Fruit fly (Drosophila melanogaster) whole organism, prepupa: Measurements from ENCODE around the gene CG6013.

Source experiments
- Blimp-1 ChIP-seq: fragments of 200-800 bp; sonication (Bioruptor generic); optimal IDR thresholded peaks from 3 replicates; lab custom pipeline; 2017; ENCODE audit warnings: missing biosample characterization, missing genetic modification characterization, mild to moderate bottlenecking, moderate library complexity, missing genetic modification reagents
- CG11294 ChIP-seq: fragments of 200-800 bp; sonication (Bioruptor generic); IDR thresholded peaks from 2 replicates; pipeline ENCODE4 v1.3.6; 2022; ENCODE audit warnings: missing biosample characterization, missing genetic modification characterization
- CG11762 ChIP-seq: fragments of 200-800 bp; sonication (Bioruptor generic); optimal IDR thresholded peaks from 3 replicates; lab custom pipeline; 2016; ENCODE audit warnings: missing biosample characterization, missing genetic modification characterization; ENCODE audit not compliant: insufficient read depth
- CG15336 ChIP-seq: fragments of 200-800 bp; sonication (Bioruptor generic); IDR thresholded peaks from 2 replicates; pipeline ENCODE4 v1.3.6; 2022; ENCODE audit warnings: missing biosample characterization, missing genetic modification characterization
- CG1621 ChIP-seq: fragments of 200-800 bp; sonication (Bioruptor generic); optimal IDR thresholded peaks from 3 replicates; lab custom pipeline; 2018; ENCODE audit warnings: missing biosample characterization, mild to moderate bottlenecking, missing genetic modification characterization
- CG16779 ChIP-seq: fragments of 200-800 bp; sonication (Bioruptor generic); optimal IDR thresholded peaks from 3 replicates; lab custom pipeline; 2017; ENCODE audit warnings: missing biosample characterization, mild to moderate bottlenecking, missing genetic modification characterization
- CG3032 ChIP-seq: fragments of 200-800 bp; optimal IDR thresholded peaks from 2 replicates; lab custom pipeline; 2019; ENCODE audit warnings: missing biosample characterization, mild to moderate bottlenecking, missing genetic modification characterization, moderate library complexity
- CG32006 ChIP-seq: fragments of 200-800 bp; sonication (Bioruptor generic); optimal IDR thresholded peaks from 3 replicates; lab custom pipeline; 2017; ENCODE audit warnings: missing biosample characterization, mild to moderate bottlenecking, missing genetic modification characterization
- CG4318 ChIP-seq: fragments of 200-800 bp; sonication (Bioruptor generic); optimal IDR thresholded peaks from 3 replicates; lab custom pipeline; 2017; ENCODE audit warnings: missing biosample characterization, mild to moderate bottlenecking, missing genetic modification characterization
- CG6163 ChIP-seq: fragments of 200-800 bp; sonication (Bioruptor generic); IDR thresholded peaks from 3 replicates; pipeline ENCODE4 v1.3.6; 2022; ENCODE audit warnings: missing biosample characterization, missing genetic modification characterization
- CG6276 ChIP-seq: fragments of 200-800 bp; sonication (Bioruptor generic); optimal IDR thresholded peaks from 2 replicates; lab custom pipeline; 2017; ENCODE audit warnings: missing biosample characterization, mild to moderate bottlenecking, missing genetic modification characterization
- CG6792 ChIP-seq: fragments of 200-800 bp; sonication (Bioruptor generic); optimal IDR thresholded peaks from 3 replicates; lab custom pipeline; 2016; ENCODE audit warnings: missing biosample characterization, missing genetic modification characterization
- CG6854 ChIP-seq: fragments of 200-800 bp; sonication (Bioruptor generic); optimal IDR thresholded peaks from 2 replicates; lab custom pipeline; 2017; ENCODE audit warnings: missing biosample characterization, mild to moderate bottlenecking, missing genetic modification characterization
- CG8119 ChIP-seq: fragments of 200-800 bp; sonication (Bioruptor generic); IDR thresholded peaks from 3 replicates; pipeline ENCODE4 v1.3.6; 2022; ENCODE audit warnings: missing biosample characterization, missing genetic modification characterization
- CG8319 ChIP-seq: fragments of 200-800 bp; sonication (Bioruptor generic); optimal IDR thresholded peaks from 3 replicates; lab custom pipeline; 2016; ENCODE audit warnings: missing biosample characterization, missing genetic modification characterization
- CG8632 ChIP-seq: fragments of 200-800 bp; sonication (Bioruptor generic); optimal IDR thresholded peaks from 3 replicates; lab custom pipeline; 2016; ENCODE audit warnings: missing biosample characterization, missing genetic modification characterization
- CG9139 ChIP-seq: fragments of 200-800 bp; sonication (Bioruptor generic); optimal IDR thresholded peaks from 3 replicates; lab custom pipeline; 2017; ENCODE audit warnings: missing biosample characterization, mild to moderate bottlenecking, missing genetic modification characterization
- Eip75B ChIP-seq: fragments of 200-800 bp; sonication (Bioruptor generic); optimal IDR thresholded peaks from 3 replicates; lab custom pipeline; 2016; ENCODE audit warnings: missing biosample characterization, missing genetic modification characterization
- Eip78C ChIP-seq: fragments of 200-800 bp; sonication (Bioruptor generic); peaks from one replicate; lab custom pipeline; 2016; ENCODE audit warnings: missing biosample characterization, missing genetic modification characterization
- Eip93F ChIP-seq: fragments of 200-800 bp; sonication (Bioruptor generic); optimal IDR thresholded peaks from 2 replicates; lab custom pipeline; 2016; ENCODE audit warnings: missing biosample characterization, mild to moderate bottlenecking, missing genetic modification characterization
- Gug ChIP-seq: fragments of 200-800 bp; sonication (Bioruptor generic); IDR thresholded peaks from 2 replicates; pipeline ENCODE4 v1.3.6; 2022; ENCODE audit warnings: missing biosample characterization, missing genetic modification characterization
- Hr4 ChIP-seq: fragments of 200-800 bp; sonication (Bioruptor generic); optimal IDR thresholded peaks from 3 replicates; lab custom pipeline; 2016; ENCODE audit warnings: missing biosample characterization, missing genetic modification characterization
- Met ChIP-seq: fragments of 200-800 bp; sonication (Bioruptor generic); optimal IDR thresholded peaks from 3 replicates; lab custom pipeline; 2016; ENCODE audit warnings: missing biosample characterization, missing genetic modification characterization
- OdsH ChIP-seq: fragments of 200-800 bp; sonication (Bioruptor generic); optimal IDR thresholded peaks from 3 replicates; lab custom pipeline; 2016; ENCODE audit warnings: missing biosample characterization, missing genetic modification characterization
- Smox ChIP-seq: fragments of 200-800 bp; sonication (Bioruptor generic); optimal IDR thresholded peaks from 3 replicates; lab custom pipeline; 2016; ENCODE audit warnings: missing biosample characterization, missing genetic modification characterization
- Sox102F ChIP-seq: fragments of 200-800 bp; sonication (Bioruptor generic); optimal IDR thresholded peaks from 2 replicates; lab custom pipeline; 2016; ENCODE audit warnings: missing biosample characterization, mild to moderate bottlenecking, missing genetic modification characterization
- Sox15 ChIP-seq: fragments of 200-800 bp; sonication (Bioruptor generic); optimal IDR thresholded peaks from 3 replicates; lab custom pipeline; 2016; ENCODE audit warnings: missing biosample characterization, missing genetic modification characterization
- achi ChIP-seq: fragments of 200-800 bp; sonication (Bioruptor generic); optimal IDR thresholded peaks from 3 replicates; lab custom pipeline; 2016; ENCODE audit warnings: missing biosample characterization, missing genetic modification characterization
- acj6 ChIP-seq: fragments of 200-800 bp; sonication (Bioruptor generic); optimal IDR thresholded peaks from 3 replicates; lab custom pipeline; 2016; ENCODE audit warnings: missing biosample characterization, missing genetic modification characterization
- cyc ChIP-seq: fragments of 200-800 bp; sonication (Bioruptor generic); optimal IDR thresholded peaks from 3 replicates; lab custom pipeline; 2016; ENCODE audit warnings: missing biosample characterization, missing genetic modification characterization
- eg ChIP-seq: fragments of 200-800 bp; sonication (Bioruptor generic); IDR thresholded peaks from 3 replicates; pipeline ENCODE4 v1.3.6; 2022; ENCODE audit warnings: missing biosample characterization, missing genetic modification characterization
- esn ChIP-seq: fragments of 200-800 bp; sonication (Bioruptor generic); optimal IDR thresholded peaks from 2 replicates; lab custom pipeline; 2016; ENCODE audit warnings: missing biosample characterization, mild to moderate bottlenecking, missing genetic modification characterization, moderate library complexity
- fd85E ChIP-seq: fragments of 200-800 bp; sonication (Bioruptor generic); optimal IDR thresholded peaks from 3 replicates; lab custom pipeline; 2016; ENCODE audit warnings: missing biosample characterization, missing genetic modification characterization
- fkh ChIP-seq: fragments of 200-800 bp; sonication (Bioruptor generic); optimal IDR thresholded peaks from 3 replicates; lab custom pipeline; 2017; ENCODE audit warnings: missing biosample characterization, mild to moderate bottlenecking, missing genetic modification characterization, moderate library complexity
- lz ChIP-seq: fragments of 200-800 bp; sonication (Bioruptor generic); optimal IDR thresholded peaks from 3 replicates; lab custom pipeline; 2016; ENCODE audit warnings: missing biosample characterization, missing genetic modification characterization
- salr ChIP-seq, 2 experiments: fragments of 200-800 bp; sonication (Bioruptor generic); optimal IDR thresholded peaks; 3 replicates each; lab custom pipeline; 2016 to 2018; ENCODE audit warnings: missing biosample characterization in 2 of 2, missing genetic modification characterization in 2 of 2, mild to moderate bottlenecking in 1 of 2
- spab ChIP-seq: fragments of 200-800 bp; sonication (Bioruptor generic); optimal IDR thresholded peaks from 2 replicates; lab custom pipeline; 2017; ENCODE audit warnings: missing biosample characterization, mild to moderate bottlenecking, missing genetic modification characterization, missing genetic modification reagents
- ss ChIP-seq, 2 experiments: fragments of 200-800 bp; sonication (Bioruptor generic); optimal IDR thresholded peaks; 2 replicates in 1 of 2; 3 replicates in 1 of 2; lab custom pipeline; 2017 to 2018; ENCODE audit warnings: mild to moderate bottlenecking in 2 of 2, missing biosample characterization in 2 of 2, missing genetic modification characterization in 2 of 2, moderate library complexity in 1 of 2
- svp ChIP-seq: fragments of 200-800 bp; sonication (Bioruptor generic); peaks from one replicate; lab custom pipeline; 2016; ENCODE audit warnings: missing biosample characterization, missing genetic modification characterization

The CG6013 gene

dm6 chr3R:19028758-19029157 lies 2.5 kb upstream of the CG6013 start, which contains the start of the genes GatA and P5cr (continued):
- TF ChIP-seq CG6276 (GFP tag; lab: Kevin White, UChicago) (no peak), CG6792 (GFP tag; lab: Kevin White, UChicago) (peak; percentile 72), CG4318 (GFP tag; lab: Kevin White, UChicago) (no peak), Sox15 (GFP tag; lab: Kevin White, UChicago) (peak; percentile 62), CG8119 (GFP tag; lab: Robert Waterston, UW) (peak; percentile 65; the same call in 2 of the 3 replicates), CG8319 (GFP tag; lab: Kevin White, UChicago) (no peak), CG11762 (GFP tag; lab: Kevin White, UChicago) (peak; percentile 66), esn (GFP tag; lab: Kevin White, UChicago) (peak; percentile 84), Gug (GFP tag; lab: Robert Waterston, UW) (peak; percentile 72), spab (no peak), cyc (GFP tag; lab: Kevin White, UChicago) (peak; percentile 82)
- TF ChIP-seq, all 60 proteins: peak for 44

dm6 chr3R:19033238-19033637 lies 1.9 kb downstream of the CG6013 start, which contains the start of gene CG6026:
CG6026 (plus strand) TSS chr3R:19033538.
- 0 out of 3 replicates have a peak, but pooled peaks have one; percentile 22 for TF ChIP-seq eg (GFP tag; lab: Robert Waterston, UW)
- TF ChIP-seq Hr4 (GFP tag; lab: Kevin White, UChicago): no peak
- peak; percentile 37 for TF ChIP-seq Eip78C (GFP tag; lab: Kevin White, UChicago)
- TF ChIP-seq achi (GFP tag; lab: Kevin White, UChicago): no peak
- TF ChIP-seq CG6854 (GFP tag; lab: Kevin White, UChicago): peak; percentile 17
- peak; percentile 19; the same call in 1 of the 3 replicates for TF ChIP-seq CG8119 (GFP tag; lab: Robert Waterston, UW)

dm6 chr3R:19036521-19037142 lies 5.3 kb downstream of the CG6013 start:
- TF ChIP-seq CG8319 (GFP tag; lab: Kevin White, UChicago): no peak
- peak; percentile 31 for TF ChIP-seq Sox102F (GFP tag; lab: Kevin White, UChicago)
- TF ChIP-seq Blimp-1 (GFP tag; lab: Kevin White, UChicago): peak; percentile 96
- TF ChIP-seq CG6854 (GFP tag; lab: Kevin White, UChicago): peak; percentile 91
- TF ChIP-seq CG11762 (GFP tag; lab: Kevin White, UChicago): no peak
- peak; percentile 0 for TF ChIP-seq Met

DNA sequence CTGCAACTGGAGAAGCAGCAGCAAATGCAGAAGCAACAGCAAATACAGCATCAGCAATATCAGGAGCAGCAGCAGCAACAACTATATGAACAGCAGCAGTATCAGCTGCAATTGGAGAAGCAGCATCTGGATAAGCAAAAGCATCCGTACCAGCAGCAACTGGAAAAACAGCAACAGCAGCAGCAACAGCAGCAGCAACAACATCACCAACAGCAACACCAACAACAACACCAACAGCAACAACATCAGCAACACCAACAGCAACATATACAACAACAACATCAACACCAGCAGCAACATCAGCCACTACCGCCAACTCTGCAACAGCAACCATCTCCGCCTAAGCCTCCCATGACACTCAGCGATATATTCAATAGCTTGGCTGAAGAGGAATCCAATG lies 9.4 kb downstream of the CG6013 start:
- TF ChIP-seq achi (GFP tag; lab: Kevin White, UChicago) (no peak), CG3032 (no peak), CG16779 (tag; lab: Kevin White, UChicago) (no peak), cyc (GFP tag; lab: Kevin White, UChicago) (no peak), Gug (GFP tag; lab: Robert Waterston, UW) (no peak), CG15336 (GFP tag; lab: Robert Waterston, UW) (no peak), lz (no peak), fd85E (GFP tag; lab: Kevin White, UChicago) (no peak), spab (no peak), CG6854 (GFP tag; lab: Kevin White, UChicago) (no peak), CG11294 (GFP tag; lab: Robert Waterston, UW) (no peak), eg (GFP tag; lab: Robert Waterston, UW) (no peak), CG9139 (no peak), svp (GFP tag; lab: Kevin White, UChicago) (no peak), CG6792 (GFP tag; lab: Kevin White, UChicago) (no peak)

dm6 chr3R:19044638-19045037 lies 13.3 kb downstream of the CG6013 start:
- TF ChIP-seq Eip78C (GFP tag; lab: Kevin White, UChicago) (no peak), fkh (no peak), svp (GFP tag; lab: Kevin White, UChicago) (no peak), CG6163 (no peak), CG16779 (tag; lab: Kevin White, UChicago) (no peak), eg (GFP tag; lab: Robert Waterston, UW) (no peak), CG9139 (no peak), Smox (GFP tag; lab: Kevin White, UChicago) (no peak), esn (GFP tag; lab: Kevin White, UChicago) (no peak), CG1621 (tag; lab: Kevin White, UChicago) (no peak), Eip75B (GFP tag; lab: Kevin White, UChicago) (no peak), ss (GFP tag; optimal IDR thresholded peaks at IDR 0.05; lab: Kevin White, UChicago) (no peak), CG32006 (GFP tag; lab: Kevin White, UChicago) (no peak), OdsH (GFP tag; lab: Kevin White, UChicago) (no peak), CG8632 (GFP tag; lab: Kevin White, UChicago) (no peak), Eip93F (GFP tag; lab: Kevin White, UChicago) (no peak), acj6 (GFP tag; lab: Kevin White, UChicago) (no peak), salr (GFP tag; optimal IDR thresholded peaks at IDR 0.05; lab: Kevin White, UChicago) (no peak)
